Worm (Caenorhabditis elegans): Measurements from ENCODE around the gene folt-2.

folt-2 gene

ce11 chrV:2891927-2892326, 16.5 kb upstream of the folt-2 start, which contains the start of gene F37B4.15:
TSS of gene F37B4.15 (plus strand) at chrV:2892227.
- TF ChIP-seq pha-4 (tag; optimal IDR thresholded peaks at IDR 0.05): no peak

ce11 chrV:2888681-2889080, 13.3 kb upstream of the folt-2 start, which contains the start of gene srw-4:
TSS of gene srw-4 (minus strand) at chrV:2888781.
- no peak for TF ChIP-seq lsy-2 (tag; optimal IDR thresholded peaks at IDR 0.05)
- TF ChIP-seq ztf-11 (tag; optimal IDR thresholded peaks at IDR 0.05): no peak
- no peak for TF ChIP-seq flh-1 (GFP tag; optimal IDR thresholded peaks at IDR 0.05)
- no peak for TF ChIP-seq elt-3 (tag; optimal IDR thresholded peaks at IDR 0.05)
- TF ChIP-seq mls-2 (tag; optimal IDR thresholded peaks at IDR 0.05): no peak
- TF ChIP-seq ceh-83 (GFP tag; optimal IDR thresholded peaks at IDR 0.05): no peak
- no peak for TF ChIP-seq M03D4.4 (tag; optimal IDR thresholded peaks at IDR 0.05)
- TF ChIP-seq sem-2 (GFP tag; optimal IDR thresholded peaks at IDR 0.05): no peak
- TF ChIP-seq unc-120 (tag; optimal IDR thresholded peaks at IDR 0.05; ENCODE audit: poor library complexity, severe bottlenecking): no peak
- TF ChIP-seq nhr-2 (tag; optimal IDR thresholded peaks at IDR 0.05): no peak
- TF ChIP-seq ceh-39 (tag; optimal IDR thresholded peaks at IDR 0.05): no peak
- no peak for TF ChIP-seq unc-62 (GFP tag; optimal IDR thresholded peaks at IDR 0.05)

ce11 chrV:2888265-2888664, 12.9 kb upstream of the folt-2 start:
- TF ChIP-seq lsy-2 (tag; optimal IDR thresholded peaks at IDR 0.05): no peak
- TF ChIP-seq ham-2 (GFP tag; optimal IDR thresholded peaks at IDR 0.05): no peak
- no peak for TF ChIP-seq bed-3 (GFP tag; optimal IDR thresholded peaks at IDR 0.05)
- no peak for TF ChIP-seq ztf-11 (tag; optimal IDR thresholded peaks at IDR 0.05)
- no peak for TF ChIP-seq pha-4 (tag; optimal IDR thresholded peaks at IDR 0.05)

ce11 chrV:2884411-2884810, 9.0 kb upstream of the folt-2 start, which contains the start of gene sre-24:
TSS of gene sre-24 (plus strand) at chrV:2884711.
- TF ChIP-seq ham-2 (GFP tag; optimal IDR thresholded peaks at IDR 0.05): no peak
- TF ChIP-seq mab-5 (tag; optimal IDR thresholded peaks at IDR 0.05): no peak
- no peak for TF ChIP-seq nhr-12 (tag; optimal IDR thresholded peaks at IDR 0.05)
- TF ChIP-seq lin-32 (GFP tag; optimal IDR thresholded peaks at IDR 0.05): no peak
- no peak for TF ChIP-seq nhr-237 (tag; optimal IDR thresholded peaks at IDR 0.05)
- TF ChIP-seq nhr-76 (tag; optimal IDR thresholded peaks at IDR 0.05): no peak
- TF ChIP-seq lin-13 (tag; optimal IDR thresholded peaks at IDR 0.05): no peak
- TF ChIP-seq drap-1 (GFP tag; optimal IDR thresholded peaks at IDR 0.05): no peak

ce11 chrV:2883097-2883496, 7.7 kb upstream of the folt-2 start:
- TF ChIP-seq elt-3 (tag; optimal IDR thresholded peaks at IDR 0.05) (no peak), unc-120 (tag; optimal IDR thresholded peaks at IDR 0.05; ENCODE audit: poor library complexity, severe bottlenecking) (no peak), nhr-237 (tag; optimal IDR thresholded peaks at IDR 0.05) (no peak), ztf-11 (tag; optimal IDR thresholded peaks at IDR 0.05) (no peak), ceh-43 (GFP tag; optimal IDR thresholded peaks at IDR 0.05) (no peak), pha-4 (tag; optimal IDR thresholded peaks at IDR 0.05) (no peak), ceh-83 (GFP tag; optimal IDR thresholded peaks at IDR 0.05) (no peak), drap-1 (GFP tag; optimal IDR thresholded peaks at IDR 0.05) (no peak), nhr-28 (tag; optimal IDR thresholded peaks at IDR 0.05) (no peak), lin-32 (GFP tag; optimal IDR thresholded peaks at IDR 0.05) (no peak), lin-13 (tag; optimal IDR thresholded peaks at IDR 0.05) (no peak), elt-1 (tag; optimal IDR thresholded peaks at IDR 0.05; ENCODE audit: borderline replicate concordance, insufficient read depth) (no peak), tbx-8 (GFP tag; optimal IDR thresholded peaks at IDR 0.05) (no peak), zip-8 (tag; optimal IDR thresholded peaks at IDR 0.05) (no peak)

ce11 chrV:2881565-2881964, 6.2 kb upstream of the folt-2 start:
- TF ChIP-seq M03D4.4 (tag; optimal IDR thresholded peaks at IDR 0.05): no peak
- no peak for TF ChIP-seq ham-2 (GFP tag; optimal IDR thresholded peaks at IDR 0.05)
- TF ChIP-seq zip-8 (tag; optimal IDR thresholded peaks at IDR 0.05): no peak
- no peak for TF ChIP-seq elt-3 (tag; optimal IDR thresholded peaks at IDR 0.05)
- no peak for TF ChIP-seq elt-1 (tag; optimal IDR thresholded peaks at IDR 0.05; ENCODE audit: borderline replicate concordance, insufficient read depth)
- TF ChIP-seq blmp-1 (tag; optimal IDR thresholded peaks at IDR 0.05): no peak
- TF ChIP-seq sptf-1 (tag; optimal IDR thresholded peaks at IDR 0.05): no peak
- TF ChIP-seq lin-32 (GFP tag; optimal IDR thresholded peaks at IDR 0.05): no peak

Measured in whole organism, mixed stage, embryonic.